Fruit fly (Drosophila melanogaster): ENCODE measurements around the gene CG31636.

- no peak for TF ChIP-seq Hr78 (GFP tag; optimal IDR thresholded peaks at IDR 0.05)
- no peak for TF ChIP-seq foxo (GFP tag; optimal IDR thresholded peaks at IDR 0.05)
- TF ChIP-seq ey (GFP tag; optimal IDR thresholded peaks at IDR 0.05), result no peak
- no peak for TF ChIP-seq brk (GFP tag; optimal IDR thresholded peaks at IDR 0.05)
- no peak for TF ChIP-seq h (GFP tag; optimal IDR thresholded peaks at IDR 0.05)
- TF ChIP-seq pan (optimal IDR thresholded peaks at IDR 0.05), result no peak
- no peak for TF ChIP-seq woc (GFP tag; optimal IDR thresholded peaks at IDR 0.05)
Measured at dm6 chr2L:6632307-6632706, 25.6 kb downstream of the CG31636 start, which contains the start of gene Oatp26F.
